Fruit fly (Drosophila melanogaster) whole organism, embryonic: ENCODE data around the gene scpr-C.

Experiments used
- Aef1 ChIP-seq: fragments of 200-800 bp; sonication (Bioruptor generic); IDR thresholded peaks from 3 replicates; pipeline ENCODE4 v1.3.6; 2022; ENCODE audit warnings: missing biosample characterization, missing genetic modification characterization
- CG10274 ChIP-seq: fragments of 200-800 bp; sonication (Bioruptor generic); optimal IDR thresholded peaks from 3 replicates; lab custom pipeline; 2017; ENCODE audit warnings: missing biosample characterization, mild to moderate bottlenecking, missing genetic modification characterization
- CG10366 ChIP-seq: fragments of 200-800 bp; sonication (Bioruptor generic); IDR thresholded peaks from 2 replicates; pipeline ENCODE4 v1.3.6; 2022; ENCODE audit warnings: missing biosample characterization, missing genetic modification characterization
- CG10462 ChIP-seq: fragments of 200-800 bp; sonication (Bioruptor generic); optimal IDR thresholded peaks from 2 replicates; lab custom pipeline; 2016; ENCODE audit warnings: missing biosample characterization, missing genetic modification characterization
- CG11398 ChIP-seq: fragments of 200-800 bp; sonication (Bioruptor generic); optimal IDR thresholded peaks from 2 replicates; lab custom pipeline; 2016; ENCODE audit warnings: missing biosample characterization, missing genetic modification characterization
- CG12659 ChIP-seq: fragments of 200-800 bp; sonication (Bioruptor generic); optimal IDR thresholded peaks from 3 replicates; lab custom pipeline; 2017; ENCODE audit warnings: mild to moderate bottlenecking, missing biosample characterization, missing genetic modification reagents, missing genetic modification characterization
- CG14441 ChIP-seq: fragments of 200-800 bp; sonication (Bioruptor generic); IDR thresholded peaks from 2 replicates; pipeline ENCODE4 v1.3.6; 2022; ENCODE audit warnings: missing biosample characterization, missing genetic modification characterization
- CG14965 ChIP-seq: fragments of 200-800 bp; sonication (Bioruptor generic); optimal IDR thresholded peaks from 2 replicates; lab custom pipeline; 2016; ENCODE audit warnings: missing biosample characterization, missing genetic modification characterization, borderline replicate concordance
- CG17361 ChIP-seq: fragments of 200-800 bp; sonication (Bioruptor generic); IDR thresholded peaks from 3 replicates; pipeline ENCODE4 v1.3.6; 2022; ENCODE audit warnings: missing biosample characterization, missing genetic modification characterization
- CG18262 ChIP-seq: fragments of 200-800 bp; optimal IDR thresholded peaks from 3 replicates; lab custom pipeline; 2019; ENCODE audit warnings: missing biosample characterization, mild to moderate bottlenecking, missing genetic modification characterization, moderate library complexity
- CG2116 ChIP-seq: fragments of 200-800 bp; sonication (Bioruptor generic); optimal IDR thresholded peaks from 3 replicates; lab custom pipeline; 2018; ENCODE audit warnings: missing biosample characterization, mild to moderate bottlenecking, missing genetic modification characterization
- CG3726 ChIP-seq: fragments of 200-800 bp; sonication (Bioruptor generic); IDR thresholded peaks from 3 replicates; pipeline ENCODE4, ENCODE4 v1.3.6; 2022; ENCODE audit warnings: missing biosample characterization, missing genetic modification characterization
- CG42726 ChIP-seq: fragments of 200-800 bp; sonication (Bioruptor generic); IDR thresholded peaks from 2 replicates; pipeline ENCODE4 v1.3.6; 2022; ENCODE audit warnings: missing biosample characterization, missing genetic modification characterization; ENCODE audit not compliant: partially characterized antibody
- CG4404 ChIP-seq: fragments of 200-800 bp; sonication (Bioruptor generic); IDR thresholded peaks from 2 replicates; pipeline ENCODE4 v1.3.6; 2022; ENCODE audit warnings: missing biosample characterization, missing genetic modification characterization
- CG6254 ChIP-seq: fragments of 200-800 bp; sonication (Bioruptor generic); optimal IDR thresholded peaks from 3 replicates; lab custom pipeline; 2017; ENCODE audit warnings: mild to moderate bottlenecking, missing biosample characterization, missing genetic modification reagents, missing genetic modification characterization
- CG9727 ChIP-seq: fragments of 200-800 bp; sonication (Bioruptor generic); optimal IDR thresholded peaks from 3 replicates; lab custom pipeline; 2017; ENCODE audit warnings: missing biosample characterization, mild to moderate bottlenecking, missing genetic modification characterization
- Camta ChIP-seq: fragments of 200-800 bp; sonication (Bioruptor generic); optimal IDR thresholded peaks from 2 replicates; lab custom pipeline; 2016; ENCODE audit warnings: missing biosample characterization, missing genetic modification characterization
- D19B ChIP-seq: fragments of 200-800 bp; sonication (Bioruptor generic); optimal IDR thresholded peaks from 2 replicates; lab custom pipeline; 2017; ENCODE audit warnings: missing biosample characterization, mild to moderate bottlenecking, missing genetic modification characterization
- Dref ChIP-seq: fragments of 200-800 bp; sonication (Bioruptor generic); IDR thresholded peaks from 2 replicates; pipeline ENCODE4 v1.3.6; 2022; ENCODE audit warnings: missing biosample characterization, missing genetic modification characterization
- Fer1 ChIP-seq: fragments of 200-800 bp; sonication (Bioruptor generic); optimal IDR thresholded peaks from 2 replicates; lab custom pipeline; 2017; ENCODE audit warnings: missing biosample characterization, mild to moderate bottlenecking, missing genetic modification characterization
- GATAe ChIP-seq: fragments of 200-800 bp; sonication (Bioruptor generic); conservative IDR thresholded peaks from 2 replicates; pipeline ENCODE4 v1.3.6; 2022; ENCODE audit warnings: missing biosample characterization, missing genetic modification characterization
- Hr3 ChIP-seq: fragments of 200-800 bp; sonication (Bioruptor generic); optimal IDR thresholded peaks from 3 replicates; lab custom pipeline; 2016; ENCODE audit warnings: missing biosample characterization, missing genetic modification characterization
- NC2α ChIP-seq: fragments of 200-800 bp; sonication (Bioruptor generic); optimal IDR thresholded peaks from 2 replicates; lab custom pipeline; 2016; ENCODE audit warnings: missing biosample characterization, missing genetic modification characterization
- Neu2 ChIP-seq: fragments of 200-800 bp; sonication (Bioruptor generic); optimal IDR thresholded peaks from 3 replicates; lab custom pipeline; 2016; ENCODE audit warnings: missing biosample characterization, missing genetic modification characterization, borderline replicate concordance
- NfI ChIP-seq: fragments of 200-800 bp; sonication (Bioruptor generic); optimal IDR thresholded peaks from 3 replicates; lab custom pipeline; 2018; ENCODE audit warnings: missing biosample characterization, mild to moderate bottlenecking, missing genetic modification characterization, moderate library complexity
- Optix ChIP-seq: fragments of 200-800 bp; sonication (Bioruptor generic); IDR thresholded peaks from 3 replicates; pipeline ENCODE4 v1.3.6; 2022; ENCODE audit warnings: missing biosample characterization, missing genetic modification characterization
- Pdp1 ChIP-seq, 2 experiments: fragments of 200-800 bp; sonication (Bioruptor generic); optimal IDR thresholded peaks; 3 replicates each; lab custom pipeline; 2016; ENCODE audit warnings: missing biosample characterization in 2 of 2, missing genetic modification characterization in 2 of 2, mild to moderate bottlenecking in 1 of 2, moderate library complexity in 1 of 2
- Scr ChIP-seq: fragments of 200-800 bp; sonication (Bioruptor generic); IDR thresholded peaks from 2 replicates; pipeline ENCODE4 v1.3.6; 2022; ENCODE audit warnings: missing biosample characterization, missing genetic modification characterization; ENCODE audit not compliant: partially characterized antibody
- Stat92E ChIP-seq, 3 experiments: fragments of >200 bp in 2 of 3; fragments of 200-800 bp in 1 of 3; sonication (Bioruptor generic) in 1 of 3; optimal IDR thresholded peaks; 2 replicates each; lab custom pipeline; 2017 to 2019; ENCODE audit warnings: missing biosample characterization in 3 of 3, missing genetic modification characterization in 3 of 3, mild to moderate bottlenecking in 1 of 3, moderate library complexity in 1 of 3
- Xrp1 ChIP-seq: fragments of 200-800 bp; sonication (Bioruptor generic); IDR thresholded peaks from 2 replicates; pipeline ENCODE4 v1.3.6; 2022; ENCODE audit warnings: missing biosample characterization, missing genetic modification characterization
- bsh ChIP-seq, 2 experiments: fragments of 200-800 bp; sonication (Bioruptor generic); optimal IDR thresholded peaks; 2 replicates each; lab custom pipeline; 2017 to 2018; ENCODE audit warnings: mild to moderate bottlenecking in 2 of 2, missing biosample characterization in 2 of 2, missing genetic modification characterization in 2 of 2, moderate library complexity in 1 of 2
- cas ChIP-seq: fragments of 200-800 bp; sonication (Bioruptor generic); IDR thresholded peaks from 2 replicates; pipeline ENCODE4 v1.3.6; 2022; ENCODE audit warnings: missing biosample characterization, missing genetic modification characterization
- caup ChIP-seq: fragments of 200-800 bp; sonication (Bioruptor generic); optimal IDR thresholded peaks from 3 replicates; lab custom pipeline; 2017; ENCODE audit warnings: missing biosample characterization, mild to moderate bottlenecking, missing genetic modification characterization, moderate library complexity; ENCODE audit not compliant: severe bottlenecking
- croc ChIP-seq: fragments of 200-800 bp; sonication (Bioruptor generic); conservative IDR thresholded peaks from 3 replicates; pipeline ENCODE4 v1.3.6; 2022; ENCODE audit warnings: missing biosample characterization, missing genetic modification characterization
- fd96Cb ChIP-seq: fragments of 200-800 bp; sonication (Bioruptor generic); optimal IDR thresholded peaks from 2 replicates; lab custom pipeline; 2018; ENCODE audit warnings: missing biosample characterization, mild to moderate bottlenecking, missing genetic modification characterization, moderate library complexity
- grau ChIP-seq: fragments of 200-800 bp; optimal IDR thresholded peaks from 3 replicates; lab custom pipeline; 2019; ENCODE audit warnings: missing biosample characterization, mild to moderate bottlenecking, missing genetic modification characterization, moderate library complexity
- insv ChIP-seq, 2 experiments: fragments of 200-800 bp; sonication (Bioruptor generic); optimal IDR thresholded peaks; 3 replicates each; lab custom pipeline; 2016 to 2018; ENCODE audit warnings: missing biosample characterization in 2 of 2, missing genetic modification characterization in 2 of 2
- jumu ChIP-seq: fragments of 200-800 bp; sonication (Bioruptor generic); optimal IDR thresholded peaks from 3 replicates; lab custom pipeline; 2016; ENCODE audit warnings: missing biosample characterization, missing genetic modification characterization
- kay ChIP-seq: fragments of 200-800 bp; sonication (Bioruptor generic); optimal IDR thresholded peaks from 2 replicates; lab custom pipeline; 2016; ENCODE audit warnings: missing biosample characterization, missing genetic modification characterization
- otp ChIP-seq: fragments of 200-800 bp; sonication (Bioruptor generic); IDR thresholded peaks from 3 replicates; pipeline ENCODE4, ENCODE4 v1.3.6; 2022; ENCODE audit warnings: missing biosample characterization, missing genetic modification characterization
- pan ChIP-seq, 4 experiments: fragments of >200 bp in 3 of 4; fragments of 200-800 bp in 1 of 4; sonication (Bioruptor generic) in 1 of 4; optimal IDR thresholded peaks in 3 of 4; IDR thresholded peaks in 1 of 4; 2 replicates each; pipeline versions ENCODE4 v1.3.6 to Lab custom; 2017 to 2022; ENCODE audit warnings: missing biosample characterization in 2 of 4, missing genetic modification characterization in 2 of 4, mixed read lengths in 1 of 4
- so ChIP-seq: fragments of 200-800 bp; sonication (Bioruptor generic); IDR thresholded peaks from 3 replicates; pipeline ENCODE4 v1.3.6; 2022; ENCODE audit warnings: missing biosample characterization, missing genetic modification characterization
- tio ChIP-seq: fragments of 200-800 bp; sonication (Bioruptor generic); optimal IDR thresholded peaks from 2 replicates; lab custom pipeline; 2017; ENCODE audit warnings: missing biosample characterization, missing genetic modification characterization, inconsistent platforms
- twi ChIP-seq: fragments of 200-800 bp; optimal IDR thresholded peaks from 2 replicates; lab custom pipeline; 2019; ENCODE audit warnings: missing biosample characterization, mild to moderate bottlenecking, missing genetic modification characterization, moderate library complexity
- vfl ChIP-seq: fragments of 200-800 bp; sonication (Bioruptor generic); optimal IDR thresholded peaks from 2 replicates; lab custom pipeline; 2016; ENCODE audit warnings: missing biosample characterization, missing genetic modification characterization
- wor ChIP-seq: fragments of 200-800 bp; sonication (Bioruptor generic); IDR thresholded peaks from 2 replicates; pipeline ENCODE4 v1.3.6; 2022; ENCODE audit warnings: missing biosample characterization, missing genetic modification characterization
- yki ChIP-seq: fragments of >200 bp; optimal IDR thresholded peaks from 3 replicates; lab custom pipeline; 2018
- zen ChIP-seq: fragments of 200-800 bp; sonication (Bioruptor generic); optimal IDR thresholded peaks from 3 replicates; lab custom pipeline; 2018; ENCODE audit warnings: missing biosample characterization, mild to moderate bottlenecking, missing genetic modification characterization, moderate library complexity

Gene scpr-C

dm6 chr3R:11196648-11197388 lies 28.5 kb upstream of the scpr-C start (continued):
- TF ChIP-seq CG9727 (peak; percentile 100), Aef1 (peak; percentile 98), Dref (GFP tag; lab: Robert Waterston, UW) (peak; percentile 44), CG17361 (GFP tag; lab: Robert Waterston, UW) (peak; percentile 100), caup (GFP tag; lab: Kevin White, UChicago) (peak; percentile 98), grau (tag; lab: Kevin White, UChicago) (peak; percentile 95), jumu (GFP tag; lab: Kevin White, UChicago) (peak; percentile 85), GATAe (GFP tag; lab: Robert Waterston, UW) (peak; percentile 98), wor (GFP tag; lab: Robert Waterston, UW) (peak; percentile 99), CG11398 (GFP tag; lab: Kevin White, UChicago) (no peak), pan (optimal IDR thresholded peaks at IDR 0.05; lab: Kevin White, UChicago) (no peak), pan (GFP tag; optimal IDR thresholded peaks at IDR 0.05 in 1 of 2, IDR thresholded peaks at IDR 0.05 in 1 of 2) (peak in 1 of 2 experiments; percentile 99), CG4404 (GFP tag; lab: Robert Waterston, UW) (peak; percentile 97), zen (tag; lab: Kevin White, UChicago) (peak; percentile 96), NC2α (GFP tag; lab: Kevin White, UChicago) (peak; percentile 77), Optix (GFP tag; lab: Robert Waterston, UW) (no peak; the same call in 2 of the 3 replicates), yki (no peak), Scr (GFP tag; lab: Robert Waterston, UW) (no peak), vfl (GFP tag; lab: Kevin White, UChicago) (peak; percentile 76), Neu2 (GFP tag; lab: Kevin White, UChicago) (no peak), fd96Cb (tag; lab: Kevin White, UChicago) (peak; percentile 99), bsh (GFP tag; optimal IDR thresholded peaks at IDR 0.05; lab: Kevin White, UChicago) (peak in 1 of 2 experiments; percentile 98), kay (GFP tag; lab: Kevin White, UChicago) (peak; percentile 87), CG18262 (tag; lab: Kevin White, UChicago) (peak; percentile 96), CG2116 (GFP tag; lab: Kevin White, UChicago) (peak; percentile 79), Hr3 (GFP tag; lab: Kevin White, UChicago) (peak; percentile 99), so (GFP tag; lab: Robert Waterston, UW) (peak; percentile 98), NfI (peak; percentile 98), Xrp1 (GFP tag; lab: Robert Waterston, UW) (peak; percentile 98), CG42726 (GFP tag; lab: Robert Waterston, UW) (no peak), otp (GFP tag; lab: Robert Waterston, UW) (peak; percentile 90), CG6254 (GFP tag; lab: Kevin White, UChicago) (peak; percentile 94), CG10462 (peak; percentile 91), CG10274 (GFP tag; lab: Kevin White, UChicago) (peak; percentile 93), CG3726 (GFP tag; lab: Robert Waterston, UW) (peak; percentile 96), tio (GFP tag; lab: Kevin White, UChicago) (peak; percentile 96), CG14441 (GFP tag; lab: Robert Waterston, UW) (peak; percentile 98), insv (GFP tag; optimal IDR thresholded peaks at IDR 0.05; lab: Kevin White, UChicago) (peak in 1 of 2 experiments; percentile 79), Fer1 (peak; percentile 99), D19B (GFP tag; lab: Kevin White, UChicago) (peak; percentile 96), Stat92E (GFP tag; optimal IDR thresholded peaks at IDR 0.05; lab: Kevin White, UChicago) (peak in 1 of 3 experiments; percentile 99), twi (tag; lab: Kevin White, UChicago) (peak; percentile 88), CG10366 (peak; percentile 97), CG14965 (GFP tag; lab: Kevin White, UChicago) (no peak), cas (peak; percentile 94), Camta (GFP tag; lab: Kevin White, UChicago) (peak; percentile 89), CG12659 (peak; percentile 99), Pdp1 (GFP tag; optimal IDR thresholded peaks at IDR 0.05; lab: Kevin White, UChicago) (peak; percentile 83 to 96), croc (GFP tag; lab: Robert Waterston, UW) (peak; percentile 99)
